Fruit fly (Drosophila melanogaster) whole organism, adult: ENCODE measurements around the gene CG10383.

Source experiments
- CG11617 ChIP-seq: fragments of 200-800 bp; sonication (Bioruptor generic); optimal IDR thresholded peaks from 2 replicates; lab custom pipeline; 2017; ENCODE audit warnings: mild to moderate bottlenecking, missing biosample characterization, missing genetic modification reagents, missing genetic modification characterization
- CG12768 ChIP-seq: fragments of 200-800 bp; sonication (Bioruptor generic); optimal IDR thresholded peaks from 2 replicates; lab custom pipeline; 2017; ENCODE audit warnings: missing biosample characterization, missing genetic modification characterization, mild to moderate bottlenecking, moderate library complexity, missing genetic modification reagents
- Hr96 ChIP-seq: fragments of 200-800 bp; sonication (Bioruptor generic); optimal IDR thresholded peaks from 2 replicates; lab custom pipeline; 2016; ENCODE audit warnings: missing biosample characterization, missing genetic modification characterization

- TF ChIP-seq CG12768 (no peak), Hr96 (GFP tag; lab: Kevin White, UChicago) (no peak), CG11617 (GFP tag; lab: Kevin White, UChicago) (no peak)
Observed at dm6 chr2L:18743896-18744295, 48.5 kb upstream of the CG10383 start.
